Fruit fly (Drosophila melanogaster) Kc167 (cell line): Measurements from ENCODE around the gene Pex5.

Source experiments
- Myc ChIP-seq: fragments of >200 bp; optimal IDR thresholded peaks from 2 replicates; lab custom pipeline; 2017; ENCODE audit warnings: missing external identifiers
- Sin3A ChIP-seq: fragments of >200 bp; optimal IDR thresholded peaks from 2 replicates; lab custom pipeline; 2018; ENCODE audit warnings: missing external identifiers
- h ChIP-seq: fragments of >200 bp; optimal IDR thresholded peaks from 3 replicates; lab custom pipeline; 2018; ENCODE audit warnings: missing external identifiers
- insv ChIP-seq: fragments of >200 bp; optimal IDR thresholded peaks from 3 replicates; lab custom pipeline; 2018; ENCODE audit warnings: missing external identifiers
- psq ChIP-seq: fragments of >200 bp; optimal IDR thresholded peaks from 2 replicates; lab custom pipeline; 2017; ENCODE audit warnings: missing external identifiers
- ttk ChIP-seq: sonication (Bioruptor generic); optimal IDR thresholded peaks from 2 replicates; lab custom pipeline; 2017; ENCODE audit warnings: missing external identifiers

Gene Pex5

dm6 chrX:1868586-1869111 is at the start of gene Pex5, which contains the start of gene CG14803:
Gene Pex5 (minus strand): TSS chrX:1869061.
Gene CG14803 (plus strand): TSS chrX:1868870.
- TF ChIP-seq Sin3A: no peak
- no peak for TF ChIP-seq psq (lab: Kevin White, UChicago)

dm6 chrX:1909533-1909932 is 40.7 kb upstream of the Pex5 start:
- no peak for TF ChIP-seq ttk (lab: Kevin White, UChicago)
- TF ChIP-seq h (lab: Kevin White, UChicago): no peak
- TF ChIP-seq Myc (lab: Kevin White, UChicago): no peak
- TF ChIP-seq insv (lab: Kevin White, UChicago): no peak
- TF ChIP-seq Sin3A: no peak
- no peak for TF ChIP-seq psq (lab: Kevin White, UChicago)

dm6 chrX:1908757-1909156 is 39.9 kb upstream of the Pex5 start, which contains the start of the genes Edem1 and Rbcn-3B:
Gene Edem1 (minus strand): TSS chrX:1908827.
Gene Rbcn-3B (plus strand): TSS chrX:1908920.
- TF ChIP-seq ttk (lab: Kevin White, UChicago): no peak
- no peak for TF ChIP-seq Sin3A
- no peak for TF ChIP-seq psq (lab: Kevin White, UChicago)
- no peak for TF ChIP-seq h (lab: Kevin White, UChicago)
- no peak for TF ChIP-seq Myc (lab: Kevin White, UChicago)

- TF ChIP-seq Myc (lab: Kevin White, UChicago) (no peak), psq (lab: Kevin White, UChicago) (no peak), insv (lab: Kevin White, UChicago) (no peak), Sin3A (no peak), ttk (lab: Kevin White, UChicago) (no peak), h (lab: Kevin White, UChicago) (no peak)
Observed at dm6 chrX:1907727-1908264, 38.9 kb upstream of the Pex5 start, which contains the start of gene mip130. Gene mip130 (plus strand): TSS chrX:1908239.

- no peak for TF ChIP-seq Myc (lab: Kevin White, UChicago)
- no peak for TF ChIP-seq ttk (lab: Kevin White, UChicago)
- TF ChIP-seq psq (lab: Kevin White, UChicago): no peak
- TF ChIP-seq Sin3A: no peak
- no peak for TF ChIP-seq insv (lab: Kevin White, UChicago)
- TF ChIP-seq h (lab: Kevin White, UChicago): no peak
Observed at dm6 chrX:1903968-1904367, 35.1 kb upstream of the Pex5 start.

dm6 chrX:1903077-1903476 is 34.2 kb upstream of the Pex5 start, which contains the start of gene CG32801:
Gene CG32801 (minus strand): TSS chrX:1903177.
- TF ChIP-seq psq (lab: Kevin White, UChicago): no peak
- TF ChIP-seq Sin3A: no peak
- TF ChIP-seq Myc (lab: Kevin White, UChicago): no peak
- no peak for TF ChIP-seq insv (lab: Kevin White, UChicago)
- TF ChIP-seq ttk (lab: Kevin White, UChicago): no peak
- no peak for TF ChIP-seq h (lab: Kevin White, UChicago)

dm6 chrX:1901605-1902136 is 32.8 kb upstream of the Pex5 start, which contains the start of gene Ldaf1:
Gene Ldaf1 (minus strand): TSS chrX:1901911.
- TF ChIP-seq psq (lab: Kevin White, UChicago) (no peak), Sin3A (no peak), ttk (lab: Kevin White, UChicago) (no peak), insv (lab: Kevin White, UChicago) (no peak), h (lab: Kevin White, UChicago) (no peak), Myc (lab: Kevin White, UChicago) (no peak)

- no peak for TF ChIP-seq Sin3A
- no peak for TF ChIP-seq Myc (lab: Kevin White, UChicago)
- TF ChIP-seq h (lab: Kevin White, UChicago): no peak
- TF ChIP-seq psq (lab: Kevin White, UChicago): no peak
- no peak for TF ChIP-seq ttk (lab: Kevin White, UChicago)
- no peak for TF ChIP-seq insv (lab: Kevin White, UChicago)
Observed at dm6 chrX:1900123-1900818, 31.4 kb upstream of the Pex5 start, which contains the start of gene arm. Gene arm (minus strand): TSS chrX:1900646.

- TF ChIP-seq psq (lab: Kevin White, UChicago): no peak
- no peak for TF ChIP-seq insv (lab: Kevin White, UChicago)
- no peak for TF ChIP-seq Sin3A
- no peak for TF ChIP-seq h (lab: Kevin White, UChicago)
Observed at dm6 chrX:1899445-1900085, 30.7 kb upstream of the Pex5 start.

- no peak for TF ChIP-seq psq (lab: Kevin White, UChicago)
- TF ChIP-seq h (lab: Kevin White, UChicago): no peak
- no peak for TF ChIP-seq Myc (lab: Kevin White, UChicago)
- TF ChIP-seq ttk (lab: Kevin White, UChicago): no peak
- TF ChIP-seq insv (lab: Kevin White, UChicago): no peak
- no peak for TF ChIP-seq Sin3A
Observed at dm6 chrX:1897384-1897783, 28.5 kb upstream of the Pex5 start.

dm6 chrX:1893532-1893931 is 24.7 kb upstream of the Pex5 start:
- no peak for TF ChIP-seq h (lab: Kevin White, UChicago)
- TF ChIP-seq psq (lab: Kevin White, UChicago): no peak
- no peak for TF ChIP-seq Sin3A
- TF ChIP-seq insv (lab: Kevin White, UChicago): no peak
- no peak for TF ChIP-seq ttk (lab: Kevin White, UChicago)
- no peak for TF ChIP-seq Myc (lab: Kevin White, UChicago)
